Worm (Caenorhabditis elegans): ENCODE measurements around the gene ZC196.8.

DNA sequence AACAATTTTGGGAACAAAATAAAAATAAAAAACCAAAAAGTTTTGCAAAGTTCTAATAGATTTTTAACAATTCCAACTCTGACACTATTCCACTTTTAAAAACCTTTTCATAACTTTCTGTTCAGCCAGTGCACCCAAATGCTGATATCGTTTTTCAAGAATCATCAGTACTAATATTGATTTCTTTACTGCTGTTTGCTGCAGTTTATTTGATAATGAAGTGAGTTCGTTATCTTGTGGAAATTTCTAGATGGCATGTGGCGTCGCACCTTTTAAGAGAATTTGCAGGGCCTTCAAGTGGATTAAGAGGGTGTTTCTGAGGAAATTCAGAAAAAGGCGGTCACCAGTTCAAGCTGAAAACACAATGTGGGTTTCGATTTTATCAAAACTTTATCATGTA is 8.9 kb upstream of the ZC196.8 start:
- no peak for TF ChIP-seq unc-120 (tag; optimal IDR thresholded peaks at IDR 0.05; ENCODE audit: poor library complexity, severe bottlenecking)
- TF ChIP-seq elt-3 (tag; optimal IDR thresholded peaks at IDR 0.05), result no peak
- no peak for TF ChIP-seq tbx-8 (GFP tag; optimal IDR thresholded peaks at IDR 0.05)
- no peak for TF ChIP-seq unc-39 (tag; optimal IDR thresholded peaks at IDR 0.05)
- TF ChIP-seq snpc-4 (tag; optimal IDR thresholded peaks at IDR 0.05), result no peak
- no peak for TF ChIP-seq blmp-1 (tag; optimal IDR thresholded peaks at IDR 0.05)
- TF ChIP-seq hlh-1 (tag; optimal IDR thresholded peaks at IDR 0.05), result no peak
- TF ChIP-seq unc-62 (GFP tag; optimal IDR thresholded peaks at IDR 0.05), result no peak
- no peak for TF ChIP-seq nhr-12 (tag; optimal IDR thresholded peaks at IDR 0.05)
- no peak for TF ChIP-seq ztf-11 (tag; optimal IDR thresholded peaks at IDR 0.05)
- no peak for TF ChIP-seq ceh-83 (GFP tag; optimal IDR thresholded peaks at IDR 0.05)
- no peak for TF ChIP-seq lin-13 (tag; optimal IDR thresholded peaks at IDR 0.05)
- no peak for TF ChIP-seq nhr-2 (tag; optimal IDR thresholded peaks at IDR 0.05)

Data from whole organism, mixed stage, embryonic.